Worm (Caenorhabditis elegans): ENCODE measurements around the gene dhs-5.

The dhs-5 gene

DNA sequence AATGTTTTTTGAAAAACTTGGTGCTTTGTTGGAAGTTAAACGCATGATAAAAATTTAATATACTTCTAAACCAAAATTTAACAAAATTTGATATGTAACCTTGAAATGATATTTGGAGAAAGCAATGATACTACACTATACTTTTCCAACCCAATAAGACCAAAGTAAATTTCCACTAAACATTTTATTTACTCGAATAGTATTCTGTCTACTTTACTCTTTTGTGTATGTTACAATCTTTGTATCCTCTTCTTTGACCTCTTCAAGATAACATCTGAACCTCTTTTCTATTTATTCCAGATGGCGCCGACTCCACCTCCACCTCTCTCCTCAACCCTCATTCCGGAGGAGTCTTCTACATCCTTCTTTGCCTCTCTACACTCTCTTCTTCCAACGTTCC, at the start of gene dhs-5:
Gene dhs-5 (plus strand): TSS at position 301 of the 400 bp plus-strand sequence.
- TF ChIP-seq unc-62 (GFP tag; optimal IDR thresholded peaks at IDR 0.05) = no peak

DNA sequence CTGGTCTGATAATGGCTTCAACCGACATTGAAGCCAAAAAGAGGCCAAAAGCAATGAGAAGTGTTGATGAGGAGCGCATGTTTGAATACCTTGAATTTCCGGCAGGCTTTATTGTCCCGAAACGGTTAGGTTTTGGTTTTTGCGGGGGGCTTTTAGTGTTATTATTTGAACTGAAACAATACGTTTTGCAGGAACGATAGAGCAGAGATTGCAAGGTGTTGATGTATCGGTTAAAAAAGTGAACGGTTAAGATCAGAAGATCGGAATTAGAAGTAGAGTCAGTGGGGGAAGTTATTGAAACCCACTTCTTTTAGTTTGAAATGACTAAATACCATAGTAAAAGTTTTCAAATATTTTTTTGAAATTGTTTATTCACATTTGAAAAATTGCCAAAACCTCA, 46.1 kb upstream of the dhs-5 start, which contains the start of gene clec-141:
Gene clec-141 (minus strand): TSS at position 101 of the 400 bp plus-strand sequence.
- TF ChIP-seq unc-62 (GFP tag; optimal IDR thresholded peaks at IDR 0.05) = no peak

DNA sequence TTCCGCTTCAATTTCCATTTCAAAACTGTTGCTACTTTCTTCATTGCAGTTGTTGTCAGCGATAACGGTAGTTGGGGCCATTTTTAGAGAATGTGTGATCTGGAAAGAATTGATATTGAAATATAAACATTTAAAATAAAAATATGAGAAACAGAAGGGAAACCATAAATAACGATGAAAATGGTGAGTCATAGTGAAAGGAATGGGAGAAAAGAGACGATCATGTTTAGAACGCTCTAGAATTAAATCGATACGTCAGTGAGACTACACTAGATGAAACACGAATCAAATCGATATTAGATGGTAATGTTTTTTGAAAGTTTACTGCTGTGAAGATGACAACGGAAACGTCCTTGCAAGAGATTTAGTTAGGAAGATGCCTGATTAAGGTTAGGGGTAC, 44.7 kb upstream of the dhs-5 start, which contains the start of the genes EEED8.12 and EEED8.4:
Gene EEED8.12 (minus strand): TSS at position 101 of the 400 bp plus-strand sequence.
Gene EEED8.4 (plus strand): TSS at position 396 of the 400 bp plus-strand sequence.
- TF ChIP-seq unc-62 (GFP tag; optimal IDR thresholded peaks at IDR 0.05) = no peak

DNA sequence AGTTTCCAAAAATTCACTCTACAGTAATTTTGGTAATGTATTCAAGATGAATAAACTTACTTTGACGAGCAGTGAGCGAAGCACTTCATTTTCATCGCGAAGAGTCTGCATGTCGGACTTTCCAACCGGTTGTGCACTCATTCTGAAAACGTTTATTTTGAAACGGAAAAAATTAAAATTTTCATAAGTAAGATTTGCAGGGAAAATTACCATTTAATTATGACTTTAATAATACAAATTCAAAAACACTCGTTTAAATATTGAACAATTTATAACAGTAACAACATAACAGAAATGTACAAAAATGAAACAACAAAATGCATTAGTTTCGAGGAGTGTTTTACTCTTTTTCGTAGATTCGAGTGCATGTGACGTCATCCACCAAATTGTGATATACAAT, 41.2 kb upstream of the dhs-5 start, which contains the start of the genes EEED8.13 and EEED8.18:
Gene EEED8.13 (minus strand): TSS at position 101 of the 400 bp plus-strand sequence.
Gene EEED8.18 (minus strand): TSS at position 144 of the 400 bp plus-strand sequence.
- no peak for TF ChIP-seq unc-62 (GFP tag; optimal IDR thresholded peaks at IDR 0.05)

DNA sequence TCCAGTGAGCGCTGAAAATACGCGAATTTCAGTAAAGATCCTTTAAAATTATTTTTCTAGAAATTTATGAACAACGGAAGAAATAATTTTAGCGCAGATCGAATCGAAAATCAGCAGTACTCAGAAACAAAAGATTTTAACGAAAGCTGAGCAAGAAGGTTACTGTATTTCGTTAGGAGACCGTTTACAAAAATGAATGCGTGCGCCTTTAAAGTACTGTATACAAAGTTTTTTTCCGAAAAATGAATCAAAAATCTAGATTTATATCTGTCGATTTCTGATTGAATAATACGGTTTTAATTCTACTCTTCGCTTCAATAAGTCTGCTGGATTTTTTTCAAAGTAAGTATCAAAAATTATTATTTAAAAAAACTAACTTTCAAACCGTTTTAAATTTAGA, 39.6 kb upstream of the dhs-5 start, which contains the start of the genes EEED8.14 and EEED8.3:
Gene EEED8.14 (minus strand): TSS at position 13 of the 400 bp plus-strand sequence.
Gene EEED8.3 (plus strand): TSS at position 237 of the 400 bp plus-strand sequence.
- TF ChIP-seq unc-62 (GFP tag; optimal IDR thresholded peaks at IDR 0.05) = no peak

DNA sequence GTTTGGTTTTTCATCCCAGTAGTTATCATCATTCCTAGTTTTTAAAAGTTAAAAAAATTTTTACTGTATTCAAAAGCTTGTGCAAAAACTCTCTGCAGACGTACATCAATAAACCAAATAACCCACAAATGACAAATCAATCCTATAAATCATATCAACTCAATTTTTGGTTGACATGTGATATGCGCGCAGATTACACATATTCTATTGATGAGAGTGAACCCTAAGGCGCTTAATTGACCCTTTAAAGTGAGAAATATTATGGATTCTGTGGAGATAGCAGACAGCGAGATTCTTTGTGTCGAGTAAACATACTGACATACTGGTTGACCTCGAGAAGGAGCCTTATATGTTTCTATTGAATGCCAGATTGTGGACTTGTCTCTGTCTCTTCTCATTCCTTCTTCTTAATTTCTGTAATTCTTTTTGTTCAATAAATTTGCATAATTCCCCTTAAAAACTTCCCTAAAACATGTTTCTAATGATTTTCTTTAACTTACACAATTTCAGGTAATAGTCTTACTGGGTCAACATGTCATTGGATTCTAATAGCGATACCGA, 37.4 kb upstream of the dhs-5 start, which contains the start of gene EEED8.2:
Gene EEED8.2 (plus strand): TSS at position 511 of the 561 bp plus-strand sequence.
- no peak for TF ChIP-seq unc-62 (GFP tag; optimal IDR thresholded peaks at IDR 0.05)

DNA sequence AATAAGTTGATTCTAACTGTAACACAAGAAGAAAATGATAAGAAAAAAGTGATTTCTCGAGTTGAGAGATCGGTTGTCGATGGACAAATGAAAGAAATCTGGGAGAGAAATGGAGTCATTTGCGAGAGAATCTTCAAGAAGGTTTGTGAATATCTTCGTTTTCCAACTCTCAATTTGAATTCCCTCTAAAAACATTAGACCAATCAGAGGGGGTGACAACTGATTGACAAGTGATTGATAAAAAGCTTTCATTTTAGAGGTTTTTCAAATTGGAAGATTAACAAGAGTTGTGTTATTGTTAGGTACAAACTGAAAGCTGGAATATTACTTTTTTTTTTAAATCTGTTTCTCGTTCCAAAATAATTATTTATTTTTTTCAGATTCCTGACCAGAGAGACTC, 35.7 kb upstream of the dhs-5 start:
- TF ChIP-seq unc-62 (GFP tag; optimal IDR thresholded peaks at IDR 0.05) = no peak

DNA sequence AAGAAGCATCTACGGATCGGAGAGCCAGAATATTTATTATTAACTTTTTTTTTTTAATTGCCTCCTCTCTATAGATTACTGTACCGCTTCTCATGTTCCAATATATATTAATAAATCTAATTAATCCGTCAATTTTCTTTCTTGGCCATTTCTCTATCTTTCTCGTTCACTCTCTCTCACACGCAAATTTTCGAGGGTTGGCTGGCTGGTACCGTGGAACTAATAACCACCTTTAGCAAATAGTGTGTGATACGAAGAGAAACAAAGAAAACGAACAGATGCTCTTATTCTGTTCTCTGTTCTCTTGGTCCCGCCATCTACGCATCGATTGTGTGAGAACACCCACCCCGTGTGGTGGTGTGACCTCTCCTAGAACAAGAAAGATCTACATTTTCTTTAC, 35.3 kb upstream of the dhs-5 start:
- TF ChIP-seq unc-62 (GFP tag; optimal IDR thresholded peaks at IDR 0.05) = no peak

DNA sequence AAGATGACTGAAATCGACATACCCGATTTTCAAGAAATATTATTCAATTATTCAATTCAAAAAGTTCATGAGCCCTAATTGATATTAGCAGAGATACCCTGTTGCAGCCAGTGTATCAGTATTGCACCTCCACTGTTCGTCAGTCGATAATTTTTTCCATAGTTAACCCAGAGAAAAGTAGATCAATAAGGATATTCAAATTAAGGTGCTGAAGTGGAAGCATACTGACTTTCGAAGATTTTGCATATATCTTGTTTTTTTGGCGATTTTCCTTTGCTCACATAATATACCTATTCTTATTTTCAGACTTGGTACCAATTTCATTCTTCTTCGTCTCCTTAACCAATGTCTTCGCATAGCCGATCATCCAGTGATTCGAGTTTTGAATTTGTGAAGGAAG, 34.7 kb upstream of the dhs-5 start, which contains the start of gene EEED8.15:
Gene EEED8.15 (plus strand): TSS at position 301 of the 400 bp plus-strand sequence.
- TF ChIP-seq unc-62 (GFP tag; optimal IDR thresholded peaks at IDR 0.05) = no peak

DNA sequence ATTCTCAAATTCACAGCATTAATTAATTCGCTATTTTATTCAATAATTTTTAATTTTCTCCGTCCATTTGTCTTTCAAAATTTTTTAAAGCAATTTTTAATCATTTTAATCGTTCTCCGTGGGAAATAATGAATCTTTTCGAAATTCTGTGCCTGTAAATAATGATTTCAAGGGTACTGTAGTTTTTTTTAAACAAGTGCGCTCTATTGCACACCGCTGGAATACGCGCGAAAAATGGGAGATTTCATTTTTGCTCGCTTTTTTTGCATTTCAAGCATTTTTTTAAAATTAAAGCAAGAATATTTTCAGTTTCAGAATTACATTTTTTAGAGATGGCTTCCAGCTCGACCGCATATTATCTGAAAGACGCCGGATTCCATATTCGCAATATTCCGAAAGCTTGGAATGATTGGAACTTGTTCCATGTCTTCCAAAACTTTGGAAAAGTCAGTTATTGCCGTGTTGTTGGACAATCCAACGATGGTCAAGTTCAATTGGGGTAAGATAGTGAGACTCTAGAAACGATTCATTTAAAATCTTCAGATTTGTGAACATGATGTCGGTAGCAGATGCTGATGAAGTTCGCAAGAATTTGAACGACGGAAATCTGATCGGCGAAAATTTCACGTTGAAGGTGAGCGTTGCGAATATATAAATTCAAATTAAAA, 32.6 kb upstream of the dhs-5 start, which contains the start of gene tofu-6:
Gene tofu-6 (plus strand): TSS at position 302 of the 668 bp plus-strand sequence.
- no peak for TF ChIP-seq unc-62 (GFP tag; optimal IDR thresholded peaks at IDR 0.05)

DNA sequence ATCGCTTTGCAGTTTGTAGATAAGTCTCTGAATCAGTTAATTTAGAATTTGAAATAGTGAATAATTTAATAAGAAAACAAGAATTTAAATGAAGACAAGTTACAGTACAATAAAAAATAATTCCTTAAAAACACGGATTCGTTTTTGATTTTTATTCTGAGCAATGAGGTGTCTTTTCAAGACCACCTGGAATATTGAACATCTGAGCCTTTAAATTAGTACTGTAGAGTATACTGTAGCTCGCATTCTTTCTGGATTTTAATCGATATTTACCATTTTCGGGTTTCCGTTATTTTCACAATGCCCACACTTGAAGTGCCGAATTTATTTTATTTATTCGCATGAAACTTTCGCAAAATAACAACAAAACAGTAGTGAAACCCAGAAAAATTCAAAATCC, 29.8 kb upstream of the dhs-5 start, which contains the start of gene F07F6.7:
Gene F07F6.7 (minus strand): TSS at position 27 of the 400 bp plus-strand sequence.
- no peak for TF ChIP-seq unc-62 (GFP tag; optimal IDR thresholded peaks at IDR 0.05)

DNA sequence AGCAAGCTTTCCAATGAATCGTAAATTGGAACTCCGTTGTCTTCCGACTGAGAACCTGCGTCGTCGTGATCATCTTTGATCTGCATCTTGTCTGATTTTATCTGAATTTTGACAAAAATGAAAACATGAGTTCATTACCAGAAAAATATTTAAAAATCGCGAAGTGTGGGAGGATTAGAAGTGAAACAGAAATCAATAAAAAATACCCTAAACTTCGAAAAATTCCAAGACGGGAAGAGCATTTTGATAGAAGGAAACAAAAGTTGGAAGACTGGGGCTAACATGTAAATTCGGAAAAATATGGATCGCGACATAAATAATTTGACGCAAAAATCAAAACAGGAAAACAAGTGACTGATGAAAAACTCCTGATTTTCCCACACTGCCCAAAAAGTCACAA, 28.0 kb upstream of the dhs-5 start, which contains the start of gene F07F6.8:
Gene F07F6.8 (minus strand): TSS at position 101 of the 400 bp plus-strand sequence.
- TF ChIP-seq unc-62 (GFP tag; optimal IDR thresholded peaks at IDR 0.05) = no peak

DNA sequence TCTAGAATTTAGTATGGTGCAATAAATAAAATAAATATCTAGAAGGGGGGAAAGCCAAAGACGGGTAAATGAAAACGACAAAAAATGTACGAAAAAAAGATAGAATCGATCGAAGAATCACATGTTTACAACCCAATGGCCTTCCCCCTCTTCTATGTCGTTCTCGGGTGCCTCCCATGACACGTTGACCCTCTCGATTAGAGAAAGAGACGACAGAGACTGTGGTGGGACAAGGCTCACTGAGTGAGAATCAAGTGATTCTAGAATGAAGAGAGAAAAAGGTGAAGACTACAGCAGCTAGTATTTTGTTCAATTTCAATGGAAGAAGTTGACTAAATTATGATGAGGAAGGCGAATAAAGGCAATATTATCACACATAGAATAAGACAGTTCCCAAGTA, 27.6 kb upstream of the dhs-5 start:
- TF ChIP-seq unc-62 (GFP tag; optimal IDR thresholded peaks at IDR 0.05) = no peak

DNA sequence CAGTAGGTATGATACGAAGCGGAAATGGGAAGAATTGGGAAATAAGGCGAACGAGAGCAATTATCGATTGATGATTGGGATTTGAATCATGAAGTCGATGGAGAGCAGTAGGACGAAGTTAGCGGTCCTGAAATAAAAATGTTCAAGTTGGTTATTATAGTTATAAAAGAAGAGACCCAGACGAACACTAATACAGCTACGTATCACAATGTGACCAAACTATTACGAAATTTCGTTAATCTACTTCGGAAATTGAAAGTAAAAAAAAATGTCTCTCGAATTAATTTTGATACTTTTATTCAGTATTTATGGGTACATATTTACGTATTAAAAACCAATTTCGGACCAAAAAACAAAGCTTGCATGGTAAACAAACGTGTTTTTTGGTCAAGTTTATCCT, 27.2 kb upstream of the dhs-5 start:
- no peak for TF ChIP-seq unc-62 (GFP tag; optimal IDR thresholded peaks at IDR 0.05)

DNA sequence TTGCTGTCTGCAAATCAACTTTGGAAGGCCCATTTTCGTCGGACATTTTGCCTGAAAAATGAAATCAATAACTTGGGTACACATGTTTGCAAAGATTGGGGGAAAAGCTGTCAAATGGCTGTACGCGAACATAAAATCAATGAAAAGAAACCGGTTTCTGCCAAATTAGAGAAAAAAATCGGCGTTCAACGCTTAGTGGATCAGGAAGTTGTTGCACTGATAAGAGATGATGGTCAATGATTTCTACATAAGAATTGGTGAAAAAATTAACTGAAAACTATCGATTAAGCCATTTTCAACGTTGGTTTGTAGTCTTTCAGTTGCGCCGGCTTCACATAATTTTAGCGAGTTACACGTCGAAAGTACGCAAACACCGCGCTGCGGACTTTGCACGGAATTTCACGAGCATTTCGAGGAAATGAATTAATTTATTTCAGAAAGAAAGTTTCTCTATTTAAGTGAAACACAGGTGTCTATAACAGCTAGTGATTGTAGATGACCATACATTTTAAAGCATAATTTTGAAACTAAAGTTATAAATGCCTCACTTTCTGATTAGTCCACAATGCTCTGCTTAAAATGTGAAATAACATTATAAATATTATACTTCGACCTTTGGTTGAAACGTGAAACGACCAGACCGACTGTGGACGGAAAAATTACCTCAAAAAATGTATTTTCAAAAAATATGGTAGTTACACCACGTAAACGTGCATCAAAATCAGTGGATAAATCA, 24.0 kb upstream of the dhs-5 start, which contains the start of the genes F07F6.4 and F07F6.2:
Gene F07F6.4 (minus strand): TSS at position 51 of the 736 bp plus-strand sequence.
Gene F07F6.2 (plus strand): TSS at position 686 of the 736 bp plus-strand sequence.
- TF ChIP-seq unc-62 (GFP tag; optimal IDR thresholded peaks at IDR 0.05) = no peak

Data from whole organism, dauer.